Worm (Caenorhabditis elegans): ENCODE measurements around the gene efn-3.

DNA sequence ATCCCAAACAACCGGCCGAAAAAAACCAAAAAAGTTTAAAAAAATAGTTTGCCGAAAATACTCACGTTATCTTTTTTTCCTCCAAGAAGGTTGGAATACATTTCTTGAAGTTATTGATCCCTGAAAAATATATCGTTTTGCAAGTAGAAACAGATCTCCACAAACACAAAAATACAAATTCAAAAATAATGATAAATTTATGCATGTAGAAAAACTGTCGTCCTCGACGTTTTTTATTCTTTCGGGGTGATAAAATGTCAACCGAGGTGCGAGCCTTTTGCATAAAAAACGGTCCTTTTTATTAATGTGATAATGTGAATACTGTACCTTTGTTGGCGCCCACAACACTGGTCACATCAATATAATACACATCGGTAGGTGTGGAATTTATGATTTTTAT lies 13.5 kb downstream of the efn-3 start, which contains the start of gene F02D10.2:
- no peak for TF ChIP-seq unc-86 (tag; optimal IDR thresholded peaks at IDR 0.05)
- TF ChIP-seq nhr-11 (tag; optimal IDR thresholded peaks at IDR 0.05) = no peak
- TF ChIP-seq ztf-16 (tag; optimal IDR thresholded peaks at IDR 0.05) = no peak
